Fruit fly (Drosophila melanogaster): ENCODE measurements around the gene CG6299.

The CG6299 gene

DNA sequence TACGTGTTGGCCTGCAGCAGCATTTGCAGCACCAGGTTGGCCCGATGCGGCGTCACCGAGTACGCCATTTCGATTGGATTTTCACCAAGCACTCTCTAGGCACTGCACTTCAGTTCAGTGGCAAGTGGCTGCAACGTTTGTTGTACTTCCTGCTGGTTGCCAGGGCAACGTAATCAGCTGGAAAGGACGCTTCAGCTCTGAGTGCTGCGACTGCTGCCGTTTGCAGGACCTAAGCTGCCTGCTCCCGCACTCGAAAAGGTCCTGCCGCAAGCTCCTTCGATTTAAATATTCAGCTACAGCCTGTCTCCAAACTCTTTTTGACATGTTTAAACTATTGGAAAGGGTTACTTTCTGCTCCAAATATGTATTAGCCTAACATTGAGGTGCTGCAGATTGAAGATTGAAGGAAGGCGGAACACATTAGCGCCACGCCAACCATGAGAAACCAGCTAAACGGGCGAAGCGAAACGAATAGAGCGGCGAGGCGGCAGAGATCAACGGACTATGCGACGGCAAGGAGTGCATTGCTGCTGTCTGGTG is 5.0 kb downstream of the CG6299 start, which contains the start of the genes CG15642 and CG15641:
TSS of gene CG15642 (minus strand) at position 356 of the 540 bp plus-strand sequence.
TSS of gene CG15641 (plus strand) at position 490 of the 540 bp plus-strand sequence.
- 0 out of 2 replicates have a peak, but pooled peaks have one; percentile 28 for TF ChIP-seq MBD-R2 (GFP tag; IDR thresholded peaks at IDR 0.05)
- TF ChIP-seq Dref (GFP tag; IDR thresholded peaks at IDR 0.05): peak; percentile 46
- no peak for TF ChIP-seq Lim3 (GFP tag; IDR thresholded peaks at IDR 0.05)
- TF ChIP-seq crp (GFP tag; optimal IDR thresholded peaks at IDR 0.05): peak in 1 of 2 experiments; percentile 68
- TF ChIP-seq pzg (GFP tag; optimal IDR thresholded peaks at IDR 0.05): peak; percentile 14
- no peak for TF ChIP-seq CG2120 (GFP tag; optimal IDR thresholded peaks at IDR 0.05)
- TF ChIP-seq insv (GFP tag; optimal IDR thresholded peaks at IDR 0.05): peak in 1 of 2 experiments; percentile 24
- TF ChIP-seq Rfx (GFP tag; IDR thresholded peaks at IDR 0.05): peak; percentile 69
- peak; percentile 95 for TF ChIP-seq CG18011 (GFP tag; optimal IDR thresholded peaks at IDR 0.05)
- peak; percentile 4 for TF ChIP-seq Med (GFP tag)

DNA sequence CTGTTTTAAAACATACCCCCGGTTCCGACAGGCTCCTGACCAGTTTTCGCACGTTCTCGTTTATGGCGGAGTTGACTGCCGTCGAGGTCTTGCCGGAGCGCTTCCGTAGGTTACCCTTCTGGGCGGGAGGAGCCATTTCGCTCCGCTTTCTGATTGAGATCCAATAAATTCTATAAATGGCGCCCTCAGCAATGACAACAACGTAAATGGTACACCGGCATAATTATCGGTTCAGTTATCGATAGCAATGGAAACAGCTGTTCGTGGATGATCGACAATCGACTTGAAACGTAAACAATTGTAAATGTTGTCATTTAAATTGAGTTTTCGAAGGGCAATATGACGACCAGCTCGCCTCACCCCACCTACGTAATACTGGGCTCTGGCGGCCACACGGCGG is 9.4 kb downstream of the CG6299 start, which contains the start of the genes Grip128 and Alg14:
TSS of gene Grip128 (minus strand) at position 216 of the 400 bp plus-strand sequence.
TSS of gene Alg14 (plus strand) at position 261 of the 400 bp plus-strand sequence.
- peak; percentile 57 for TF ChIP-seq CG18011 (GFP tag; optimal IDR thresholded peaks at IDR 0.05)
- peak; percentile 67 for TF ChIP-seq Dref (GFP tag; IDR thresholded peaks at IDR 0.05)
- TF ChIP-seq CG15601 (tag; optimal IDR thresholded peaks at IDR 0.05): no peak
- TF ChIP-seq CG17361 (GFP tag; IDR thresholded peaks at IDR 0.05): peak; percentile 38; the same call in 2 of the 3 replicates
- no peak for TF ChIP-seq repo (GFP tag; optimal IDR thresholded peaks at IDR 0.05)
- no peak for TF ChIP-seq D19A (tag; optimal IDR thresholded peaks at IDR 0.05)
- no peak for TF ChIP-seq Bdp1 (GFP tag; optimal IDR thresholded peaks at IDR 0.05)
- TF ChIP-seq CG6854 (GFP tag; optimal IDR thresholded peaks at IDR 0.05): no peak
- no peak for TF ChIP-seq CoRest (tag; optimal IDR thresholded peaks at IDR 0.05)
- TF ChIP-seq emc (GFP tag; optimal IDR thresholded peaks at IDR 0.05): no peak
- no peak for TF ChIP-seq CG15696 (tag; optimal IDR thresholded peaks at IDR 0.05)
- 0 out of 3 replicates have a peak, but pooled peaks have one; percentile 45 for TF ChIP-seq mld (GFP tag; IDR thresholded peaks at IDR 0.05; ENCODE audit: partially characterized antibody)
- TF ChIP-seq CG16815 (GFP tag; optimal IDR thresholded peaks at IDR 0.05): no peak
- no peak for TF ChIP-seq CG14441 (GFP tag; IDR thresholded peaks at IDR 0.05)
- TF ChIP-seq Neu2 (GFP tag; optimal IDR thresholded peaks at IDR 0.05; ENCODE audit: borderline replicate concordance): no peak
- no peak for TF ChIP-seq CG1647 (GFP tag; optimal IDR thresholded peaks at IDR 0.05)
- TF ChIP-seq nom (GFP tag; optimal IDR thresholded peaks at IDR 0.05): no peak
- no peak for TF ChIP-seq Mad (GFP tag; optimal IDR thresholded peaks at IDR 0.05)
- no peak for TF ChIP-seq Dbx (GFP tag; IDR thresholded peaks at IDR 0.05)
- no peak for TF ChIP-seq pan (optimal IDR thresholded peaks at IDR 0.05)
- no peak for TF ChIP-seq pan (GFP tag; optimal IDR thresholded peaks at IDR 0.05 in 1 of 2, IDR thresholded peaks at IDR 0.05 in 1 of 2)
- TF ChIP-seq yki (optimal IDR thresholded peaks at IDR 0.05): no peak
- TF ChIP-seq CG7372 (GFP tag; IDR thresholded peaks at IDR 0.05): no peak
- peak; percentile 56 for TF ChIP-seq Bgb (GFP tag; IDR thresholded peaks at IDR 0.05; ENCODE audit: partially characterized antibody)
- TF ChIP-seq NFAT (GFP tag; IDR thresholded peaks at IDR 0.05): no peak
- no peak for TF ChIP-seq usp (GFP tag; optimal IDR thresholded peaks at IDR 0.05)
- TF ChIP-seq CG14860 (GFP tag; IDR thresholded peaks at IDR 0.05; ENCODE audit: partially characterized antibody): peak; percentile 52; the same call in 1 of the 3 replicates
- TF ChIP-seq Dp (GFP tag; optimal IDR thresholded peaks at IDR 0.05): peak; percentile 48
- TF ChIP-seq br (optimal IDR thresholded peaks at IDR 0.05): no peak
- TF ChIP-seq hbn (GFP tag; IDR thresholded peaks at IDR 0.05; ENCODE audit: partially characterized antibody): 0 out of 2 replicates have a peak, but pooled peaks have one; percentile 29
- no peak for TF ChIP-seq row (GFP tag; IDR thresholded peaks at IDR 0.05)
- TF ChIP-seq MESR4 (GFP tag; optimal IDR thresholded peaks at IDR 0.05): peak; percentile 21
- TF ChIP-seq croc (GFP tag; conservative IDR thresholded peaks at IDR 0.05): no peak
- no peak for TF ChIP-seq CG10654 (GFP tag; optimal IDR thresholded peaks at IDR 0.05)
- no peak for TF ChIP-seq dan (GFP tag; IDR thresholded peaks at IDR 0.05)
- no peak for TF ChIP-seq CG1792 (GFP tag; optimal IDR thresholded peaks at IDR 0.05)
- TF ChIP-seq Doc3 (GFP tag; IDR thresholded peaks at IDR 0.05; ENCODE audit: partially characterized antibody): peak; percentile 49; the same call in 1 of the 3 replicates
- peak; percentile 58 for TF ChIP-seq Scr (GFP tag; IDR thresholded peaks at IDR 0.05; ENCODE audit: partially characterized antibody)
- TF ChIP-seq ap (GFP tag; IDR thresholded peaks at IDR 0.05): no peak
- TF ChIP-seq Dad (GFP tag; optimal IDR thresholded peaks at IDR 0.05): no peak
- no peak for TF ChIP-seq disco-r (GFP tag; optimal IDR thresholded peaks at IDR 0.05)
